Fruit fly (Drosophila melanogaster) whole organism, embryonic: ENCODE results near the gene CG10195.

Source experiments
- B-H1 ChIP-seq: fragments of 200-800 bp; sonication (Bioruptor generic); IDR thresholded peaks from 3 replicates; pipeline ENCODE4 v1.3.6; 2022; ENCODE audit warnings: missing biosample characterization, missing genetic modification characterization
- Bteb2 ChIP-seq: fragments of 200-800 bp; sonication (Bioruptor generic); optimal IDR thresholded peaks from 2 replicates; lab custom pipeline; 2016; ENCODE audit warnings: missing biosample characterization, missing genetic modification characterization
- CG10654 ChIP-seq: fragments of 200-800 bp; sonication (Bioruptor generic); optimal IDR thresholded peaks from 2 replicates; lab custom pipeline; 2016; ENCODE audit warnings: missing biosample characterization, missing genetic modification characterization
- CG11085 ChIP-seq: fragments of 200-800 bp; sonication (Bioruptor generic); IDR thresholded peaks from 2 replicates; pipeline ENCODE4 v1.3.6; 2022; ENCODE audit warnings: missing biosample characterization, missing genetic modification characterization
- CG13296 ChIP-seq: fragments of 200-800 bp; sonication (Bioruptor generic); optimal IDR thresholded peaks from 3 replicates; lab custom pipeline; 2018; ENCODE audit warnings: missing biosample characterization, mild to moderate bottlenecking, missing genetic modification characterization
- CG13775 ChIP-seq: fragments of 200-800 bp; sonication (Bioruptor generic); optimal IDR thresholded peaks from 3 replicates; lab custom pipeline; 2017; ENCODE audit warnings: missing biosample characterization, mild to moderate bottlenecking, missing genetic modification characterization
- CG14050 ChIP-seq: fragments of 200-800 bp; sonication (Bioruptor generic); IDR thresholded peaks from 3 replicates; pipeline ENCODE4 v1.3.6; 2022; ENCODE audit warnings: missing biosample characterization, missing genetic modification characterization
- CG1602 ChIP-seq: fragments of 200-800 bp; sonication (Bioruptor generic); optimal IDR thresholded peaks from 3 replicates; lab custom pipeline; 2016; ENCODE audit warnings: missing biosample characterization, missing genetic modification characterization
- CG18599 ChIP-seq: fragments of 200-800 bp; sonication (Bioruptor generic); optimal IDR thresholded peaks from 3 replicates; lab custom pipeline; 2017; ENCODE audit warnings: missing biosample characterization, missing genetic modification characterization, mild to moderate bottlenecking, moderate library complexity, missing genetic modification reagents
- CG2120 ChIP-seq: fragments of 200-800 bp; sonication (Bioruptor generic); optimal IDR thresholded peaks from 3 replicates; lab custom pipeline; 2016; ENCODE audit warnings: missing biosample characterization, missing genetic modification characterization
- CG2202 ChIP-seq: fragments of 200-800 bp; sonication (Bioruptor generic); optimal IDR thresholded peaks from 2 replicates; lab custom pipeline; 2018; ENCODE audit warnings: missing biosample characterization, mild to moderate bottlenecking, missing genetic modification characterization
- CG3065 ChIP-seq: fragments of 200-800 bp; sonication (Bioruptor generic); optimal IDR thresholded peaks from 2 replicates; lab custom pipeline; 2016; ENCODE audit warnings: missing biosample characterization, missing genetic modification characterization
- CG33213 ChIP-seq: fragments of 200-800 bp; sonication (Bioruptor generic); optimal IDR thresholded peaks from 3 replicates; lab custom pipeline; 2016; ENCODE audit warnings: missing biosample characterization, missing genetic modification characterization
- CG34376 ChIP-seq: fragments of 200-800 bp; sonication (Bioruptor generic); optimal IDR thresholded peaks from 2 replicates; lab custom pipeline; 2018; ENCODE audit warnings: missing biosample characterization, mild to moderate bottlenecking, missing genetic modification characterization
- CG4404 ChIP-seq: fragments of 200-800 bp; sonication (Bioruptor generic); IDR thresholded peaks from 2 replicates; pipeline ENCODE4 v1.3.6; 2022; ENCODE audit warnings: missing biosample characterization, missing genetic modification characterization
- CG4730 ChIP-seq: fragments of 200-800 bp; sonication (Bioruptor generic); IDR thresholded peaks from 2 replicates; pipeline ENCODE4 v1.3.6; 2022; ENCODE audit warnings: missing biosample characterization, missing genetic modification characterization
- CG6765 ChIP-seq: fragments of 200-800 bp; sonication (Bioruptor generic); optimal IDR thresholded peaks from 3 replicates; lab custom pipeline; 2017; ENCODE audit warnings: missing biosample characterization, mild to moderate bottlenecking, missing genetic modification characterization
- CG6813 ChIP-seq: fragments of 200-800 bp; sonication (Bioruptor generic); optimal IDR thresholded peaks from 2 replicates; lab custom pipeline; 2017; ENCODE audit warnings: missing biosample characterization, missing genetic modification characterization, mild to moderate bottlenecking, moderate library complexity, missing genetic modification reagents
- CG7372 ChIP-seq: fragments of 200-800 bp; sonication (Bioruptor generic); IDR thresholded peaks from 2 replicates; pipeline ENCODE4 v1.3.6; 2022; ENCODE audit warnings: missing biosample characterization, missing genetic modification characterization
- CG8089 ChIP-seq: fragments of 200-800 bp; sonication (Bioruptor generic); optimal IDR thresholded peaks from 3 replicates; lab custom pipeline; 2016; ENCODE audit warnings: missing biosample characterization, missing genetic modification characterization
- CG9437 ChIP-seq: fragments of 200-800 bp; sonication (Bioruptor generic); optimal IDR thresholded peaks from 2 replicates; lab custom pipeline; 2018; ENCODE audit warnings: missing biosample characterization, mild to moderate bottlenecking, missing genetic modification characterization
- Dad ChIP-seq: fragments of 200-800 bp; sonication (Bioruptor generic); optimal IDR thresholded peaks from 3 replicates; lab custom pipeline; 2016; ENCODE audit warnings: missing biosample characterization, missing genetic modification characterization
- Doc3 ChIP-seq: fragments of 200-800 bp; sonication (Bioruptor generic); IDR thresholded peaks from 3 replicates; pipeline ENCODE4 v1.3.6; 2022; ENCODE audit warnings: missing biosample characterization, missing genetic modification characterization; ENCODE audit not compliant: partially characterized antibody
- Eip74EF ChIP-seq, 2 experiments: fragments of 200-800 bp in 1 of 2; fragments of >200 bp in 1 of 2; sonication (Bioruptor generic) in 1 of 2; optimal IDR thresholded peaks; 2 replicates each; lab custom pipeline; 2017 to 2019; ENCODE audit warnings: missing biosample characterization in 2 of 2, missing genetic modification characterization in 2 of 2, mild to moderate bottlenecking in 1 of 2, moderate library complexity in 1 of 2
- Gug ChIP-seq: fragments of 200-800 bp; sonication (Bioruptor generic); IDR thresholded peaks from 4 replicates; pipeline ENCODE4 v1.3.6; 2022; ENCODE audit warnings: missing biosample characterization, missing genetic modification characterization
- H15 ChIP-seq: fragments of 200-800 bp; sonication (Bioruptor generic); IDR thresholded peaks from 3 replicates; pipeline ENCODE4 v1.3.6; 2022; ENCODE audit warnings: missing biosample characterization, missing genetic modification characterization
- HLH54F ChIP-seq: fragments of 200-800 bp; sonication (Bioruptor generic); optimal IDR thresholded peaks from 3 replicates; lab custom pipeline; 2016; ENCODE audit warnings: missing biosample characterization, missing genetic modification characterization
- NC2β ChIP-seq: fragments of 200-800 bp; sonication (Bioruptor generic); optimal IDR thresholded peaks from 2 replicates; lab custom pipeline; 2016; ENCODE audit warnings: missing biosample characterization, missing genetic modification characterization
- Opbp ChIP-seq: fragments of 200-800 bp; sonication (Bioruptor generic); IDR thresholded peaks from 3 replicates; pipeline ENCODE4 v1.3.6; 2022; ENCODE audit warnings: missing biosample characterization, missing genetic modification characterization; ENCODE audit not compliant: partially characterized antibody
- Side ChIP-seq: fragments of 200-800 bp; sonication (Bioruptor generic); optimal IDR thresholded peaks from 2 replicates; lab custom pipeline; 2016; ENCODE audit warnings: missing biosample characterization, missing genetic modification characterization
- Sin3A ChIP-seq: fragments of >200 bp; optimal IDR thresholded peaks from 2 replicates; lab custom pipeline; 2018
- ab ChIP-seq: fragments of 200-800 bp; sonication (Bioruptor generic); optimal IDR thresholded peaks from 2 replicates; lab custom pipeline; 2016; ENCODE audit warnings: missing biosample characterization, missing genetic modification characterization
- abd-A ChIP-seq: fragments of 200-800 bp; sonication (Bioruptor generic); optimal IDR thresholded peaks from 3 replicates; lab custom pipeline; 2019; ENCODE audit warnings: missing biosample characterization, mild to moderate bottlenecking, missing genetic modification characterization, moderate library complexity
- al ChIP-seq: fragments of 200-800 bp; sonication (Bioruptor generic); IDR thresholded peaks from 2 replicates; pipeline ENCODE4 v1.3.6; 2022; ENCODE audit warnings: missing biosample characterization, missing genetic modification characterization
- ash1 ChIP-seq: fragments of 200-800 bp; sonication (Bioruptor generic); optimal IDR thresholded peaks from 2 replicates; lab custom pipeline; 2018; ENCODE audit warnings: missing biosample characterization, mild to moderate bottlenecking, missing genetic modification characterization
- ato ChIP-seq: fragments of 200-800 bp; sonication (Bioruptor generic); IDR thresholded peaks from 2 replicates; pipeline ENCODE4 v1.3.6; 2022; ENCODE audit warnings: missing biosample characterization, missing genetic modification characterization; ENCODE audit not compliant: partially characterized antibody
- cad ChIP-seq: fragments of >200 bp; optimal IDR thresholded peaks from 2 replicates; lab custom pipeline; 2017; ENCODE audit warnings: missing biosample characterization, missing genetic modification characterization
- chif ChIP-seq, 2 experiments: fragments of 200-800 bp; sonication (Bioruptor generic); optimal IDR thresholded peaks; 3 replicates each; lab custom pipeline; 2016; ENCODE audit warnings: missing biosample characterization in 2 of 2, missing genetic modification characterization in 2 of 2
- esg ChIP-seq: fragments of 200-800 bp; sonication (Bioruptor generic); conservative IDR thresholded peaks from 2 replicates; pipeline ENCODE4 v1.3.6; 2022; ENCODE audit warnings: missing biosample characterization, missing genetic modification characterization
- grau ChIP-seq: fragments of 200-800 bp; optimal IDR thresholded peaks from 3 replicates; lab custom pipeline; 2019; ENCODE audit warnings: missing biosample characterization, mild to moderate bottlenecking, missing genetic modification characterization, moderate library complexity
- kni ChIP-seq: fragments of 200-800 bp; sonication (Bioruptor generic); optimal IDR thresholded peaks from 3 replicates; lab custom pipeline; 2017; ENCODE audit warnings: mild to moderate bottlenecking, missing biosample characterization, missing genetic modification reagents, missing genetic modification characterization
- knrl ChIP-seq: fragments of 200-800 bp; sonication (Bioruptor generic); IDR thresholded peaks from 3 replicates; pipeline ENCODE4 v1.3.6; 2022; ENCODE audit warnings: missing biosample characterization, missing genetic modification characterization; ENCODE audit not compliant: partially characterized antibody
- lbe ChIP-seq: fragments of 200-800 bp; sonication (Bioruptor generic); optimal IDR thresholded peaks from 2 replicates; lab custom pipeline; 2016; ENCODE audit warnings: missing biosample characterization, mild to moderate bottlenecking, missing genetic modification characterization
- maf-S ChIP-seq: fragments of 200-800 bp; sonication (Bioruptor generic); optimal IDR thresholded peaks from 2 replicates; lab custom pipeline; 2016; ENCODE audit warnings: missing biosample characterization, missing genetic modification characterization
- mirr ChIP-seq: fragments of 200-800 bp; sonication (Bioruptor generic); optimal IDR thresholded peaks from 3 replicates; lab custom pipeline; 2018; ENCODE audit warnings: missing biosample characterization, mild to moderate bottlenecking, missing genetic modification characterization
- row ChIP-seq: fragments of 200-800 bp; sonication (Bioruptor generic); IDR thresholded peaks from 3 replicates; pipeline ENCODE4 v1.3.6; 2022; ENCODE audit warnings: missing biosample characterization, missing genetic modification characterization
- scrt ChIP-seq: fragments of 200-800 bp; sonication (Bioruptor generic); optimal IDR thresholded peaks from 2 replicates; lab custom pipeline; 2018; ENCODE audit warnings: missing biosample characterization, mild to moderate bottlenecking, missing genetic modification characterization, moderate library complexity
- sisA ChIP-seq: fragments of 200-800 bp; sonication (Bioruptor generic); IDR thresholded peaks from 2 replicates; pipeline ENCODE4 v1.3.6; 2022; ENCODE audit warnings: missing biosample characterization, missing genetic modification characterization
- slp2 ChIP-seq: fragments of 200-800 bp; sonication (Bioruptor generic); optimal IDR thresholded peaks from 2 replicates; lab custom pipeline; 2016; ENCODE audit warnings: missing biosample characterization, missing genetic modification characterization
- sqz ChIP-seq: fragments of 200-800 bp; sonication (Bioruptor generic); optimal IDR thresholded peaks from 3 replicates; lab custom pipeline; 2018; ENCODE audit warnings: missing biosample characterization, mild to moderate bottlenecking, missing genetic modification characterization
- tgo ChIP-seq: fragments of 200-800 bp; sonication (Bioruptor generic); IDR thresholded peaks from 3 replicates; pipeline ENCODE4 v1.3.6; 2022; ENCODE audit warnings: missing biosample characterization, missing genetic modification characterization
- tx ChIP-seq: fragments of 200-800 bp; sonication (Bioruptor generic); optimal IDR thresholded peaks from 2 replicates; lab custom pipeline; 2016; ENCODE audit warnings: missing biosample characterization, missing genetic modification characterization
- wek ChIP-seq: fragments of 200-800 bp; sonication (Bioruptor generic); optimal IDR thresholded peaks from 3 replicates; lab custom pipeline; 2018; ENCODE audit warnings: missing biosample characterization, mild to moderate bottlenecking, missing genetic modification characterization, moderate library complexity

Gene CG10195

dm6 chr2L:19463824-19464317 is 20.6 kb downstream of the CG10195 start, which contains the start of gene tj (continued):
- TF ChIP-seq tx (GFP tag; lab: Kevin White, UChicago), result no peak
- TF ChIP-seq scrt (GFP tag; lab: Kevin White, UChicago), result no peak
- TF ChIP-seq Side (GFP tag; lab: Kevin White, UChicago), result no peak
- no peak for TF ChIP-seq CG3065 (GFP tag; lab: Kevin White, UChicago)
- TF ChIP-seq ash1 (GFP tag; lab: Kevin White, UChicago), result no peak
- no peak for TF ChIP-seq CG1602
- TF ChIP-seq Doc3 (GFP tag; lab: Robert Waterston, UW), result no peak
- TF ChIP-seq al (GFP tag; lab: Robert Waterston, UW), result no peak
- TF ChIP-seq cad (GFP tag; lab: Kevin White, UChicago), result no peak
- TF ChIP-seq maf-S, result no peak
- TF ChIP-seq NC2β (GFP tag; lab: Kevin White, UChicago), result no peak
- no peak for TF ChIP-seq ato (GFP tag; lab: Robert Waterston, UW)
- TF ChIP-seq CG6765 (GFP tag; lab: Kevin White, UChicago), result no peak
- no peak for TF ChIP-seq kni
- TF ChIP-seq CG33213 (GFP tag; lab: Kevin White, UChicago), result no peak
- TF ChIP-seq Opbp (GFP tag; lab: Robert Waterston, UW), result no peak
- TF ChIP-seq chif (GFP tag; optimal IDR thresholded peaks at IDR 0.05; lab: Kevin White, UChicago), result no peak
- TF ChIP-seq CG4730, result no peak
- no peak for TF ChIP-seq Eip74EF (GFP tag; optimal IDR thresholded peaks at IDR 0.05; lab: Kevin White, UChicago)
- no peak for TF ChIP-seq B-H1 (GFP tag; lab: Robert Waterston, UW)
- no peak for TF ChIP-seq CG6813
- no peak for TF ChIP-seq CG11085 (GFP tag; lab: Robert Waterston, UW)
- TF ChIP-seq sqz (GFP tag; lab: Kevin White, UChicago), result no peak
- no peak for TF ChIP-seq CG8089
- TF ChIP-seq H15, result no peak
- no peak for TF ChIP-seq CG7372 (GFP tag; lab: Robert Waterston, UW)
- no peak for TF ChIP-seq HLH54F
- peak; percentile 42 for TF ChIP-seq abd-A (tag; lab: Kevin White, UChicago)
- TF ChIP-seq CG10654, result no peak
- TF ChIP-seq wek (GFP tag; lab: Kevin White, UChicago), result no peak
- no peak for TF ChIP-seq CG34376 (GFP tag; lab: Kevin White, UChicago)
- TF ChIP-seq CG2120 (GFP tag; lab: Kevin White, UChicago), result no peak
- no peak for TF ChIP-seq CG4404 (GFP tag; lab: Robert Waterston, UW)
- TF ChIP-seq grau (tag; lab: Kevin White, UChicago), result no peak

dm6 chr2L:19463405-19463804 is 21.1 kb downstream of the CG10195 start:
- TF ChIP-seq row, result 0 out of 3 replicates have a peak, but pooled peaks have one; percentile 20
- no peak for TF ChIP-seq knrl (GFP tag; lab: Robert Waterston, UW)
- no peak for TF ChIP-seq ab (GFP tag; lab: Kevin White, UChicago)
- TF ChIP-seq CG14050 (GFP tag; lab: Robert Waterston, UW), result no peak
- TF ChIP-seq CG9437, result peak; percentile 63
- no peak for TF ChIP-seq CG13296 (GFP tag; lab: Kevin White, UChicago)
- no peak for TF ChIP-seq Bteb2 (GFP tag; lab: Kevin White, UChicago)
- peak; percentile 19 for TF ChIP-seq CG18599 (GFP tag; lab: Kevin White, UChicago)
- no peak for TF ChIP-seq Dad (GFP tag; lab: Kevin White, UChicago)
- TF ChIP-seq slp2 (GFP tag; lab: Kevin White, UChicago), result no peak
- no peak for TF ChIP-seq Sin3A
- no peak for TF ChIP-seq tgo (GFP tag; lab: Robert Waterston, UW)
- TF ChIP-seq lbe (GFP tag; lab: Kevin White, UChicago), result no peak
- TF ChIP-seq al (GFP tag; lab: Robert Waterston, UW), result no peak
- TF ChIP-seq CG2202 (tag; lab: Kevin White, UChicago), result no peak
- TF ChIP-seq CG13775 (GFP tag; lab: Kevin White, UChicago), result peak; percentile 20
- no peak for TF ChIP-seq mirr (GFP tag; lab: Kevin White, UChicago)
- TF ChIP-seq sisA, result no peak
- TF ChIP-seq esg, result no peak
- no peak for TF ChIP-seq Gug (GFP tag; lab: Robert Waterston, UW)
